Worm (Caenorhabditis elegans) whole organism, young adult: ENCODE results near the gene ZK177.1.
A peak's percentile ranks its signal among the peaks of the same experiment; 100 is the strongest.

ENCODE experiments used
- B0336.3 ChIP-seq: fragments of 200-800 bp; sonication (Bioruptor generic); IDR thresholded peaks from 2 replicates; pipeline ENCODE4 v1.3.6; 2022; ENCODE audit warnings: missing genetic modification characterization, missing compliant biosample characterization
- C06A6.2 ChIP-seq: fragments of 200-800 bp; sonication (Bioruptor generic); conservative IDR thresholded peaks from 2 replicates; pipeline ENCODE4 v1.3.6; 2022; ENCODE audit warnings: missing genetic modification characterization, missing compliant biosample characterization
- F10E7.11 ChIP-seq: sonication (generic microtip); optimal IDR thresholded peaks from 2 replicates; lab custom pipeline; 2017; ENCODE audit warnings: mild to moderate bottlenecking, missing genetic modification characterization, moderate library complexity, missing compliant biosample characterization
- F22D6.2 ChIP-seq: sonication (generic microtip); optimal IDR thresholded peaks from 2 replicates; lab custom pipeline; 2016; ENCODE audit warnings: mild to moderate bottlenecking, missing genetic modification characterization, missing compliant biosample characterization
- F33H1.4 ChIP-seq: fragments of 200-800 bp; sonication (Bioruptor generic); IDR thresholded peaks from 2 replicates; pipeline ENCODE4 v1.3.6; 2022; ENCODE audit warnings: missing genetic modification reagents, missing genetic modification characterization, missing compliant biosample characterization
- F37B4.10 ChIP-seq: fragments of 200-800 bp; sonication (Bioruptor generic); IDR thresholded peaks from 2 replicates; pipeline ENCODE4 v1.3.6; 2022; ENCODE audit warnings: missing genetic modification characterization, missing compliant biosample characterization
- F57C9.4 ChIP-seq: sonication (generic microtip); optimal IDR thresholded peaks from 2 replicates; lab custom pipeline; 2017; ENCODE audit warnings: mild to moderate bottlenecking, missing genetic modification characterization, missing compliant biosample characterization
- Y95B8A.8 ChIP-seq: fragments of 200-800 bp; sonication (Bioruptor generic); IDR thresholded peaks from 2 replicates; pipeline ENCODE4 v1.3.6; 2022; ENCODE audit warnings: missing genetic modification reagents, missing genetic modification characterization, missing compliant biosample characterization
- ZK185.1 ChIP-seq: sonication (generic microtip); optimal IDR thresholded peaks from 2 replicates; lab custom pipeline; 2016; ENCODE audit warnings: mild to moderate bottlenecking, missing genetic modification characterization, missing compliant biosample characterization; ENCODE audit not compliant: poor library complexity, severe bottlenecking
- ama-1 ChIP-seq, 3 experiments: fragments of 150-350 bp in 1 of 3; sonication (generic microtip) in 2 of 3; optimal IDR thresholded peaks; 2 replicates each; lab custom pipeline; 2014 to 2018; ENCODE audit warnings: missing biosample characterization in 2 of 3, missing genetic modification characterization in 2 of 3, missing genetic modification reagents in 2 of 3
- aptf-3 ChIP-seq: fragments of 200-800 bp; sonication (Bioruptor generic); IDR thresholded peaks from 2 replicates; pipeline ENCODE4 v1.3.6; 2022; ENCODE audit warnings: missing genetic modification characterization, missing compliant biosample characterization
- atf-7 ChIP-seq: sonication (generic microtip); optimal IDR thresholded peaks from 2 replicates; lab custom pipeline; 2017; ENCODE audit warnings: mild to moderate bottlenecking, missing genetic modification characterization, missing compliant biosample characterization
- attf-5 ChIP-seq: fragments of 200-800 bp; sonication (Bioruptor generic); optimal IDR thresholded peaks from 2 replicates; lab custom pipeline; 2018; ENCODE audit warnings: mild to moderate bottlenecking, missing genetic modification characterization, missing compliant biosample characterization
- bed-1 ChIP-seq: fragments of 200-800 bp; sonication (Bioruptor generic); IDR thresholded peaks from 2 replicates; pipeline ENCODE4 v1.3.6; 2022; ENCODE audit warnings: missing genetic modification reagents, missing genetic modification characterization, missing compliant biosample characterization
- ccch-3 ChIP-seq: fragments of 200-800 bp; sonication (Bioruptor generic); optimal IDR thresholded peaks from 2 replicates; lab custom pipeline; 2018; ENCODE audit warnings: mild to moderate bottlenecking, missing genetic modification characterization, missing compliant biosample characterization
- cebp-1 ChIP-seq, 2 experiments: fragments of 200-800 bp in 1 of 2; sonication (Bioruptor generic) in 1 of 2; sonication (generic microtip) in 1 of 2; IDR thresholded peaks in 1 of 2; optimal IDR thresholded peaks in 1 of 2; 2 replicates each; pipeline versions ENCODE4 v1.3.6 to Lab custom; 2017 to 2022; ENCODE audit warnings: missing compliant biosample characterization in 2 of 2, missing genetic modification characterization in 2 of 2, mild to moderate bottlenecking in 1 of 2, missing genetic modification reagents in 1 of 2, moderate library complexity in 1 of 2
- chd-7 ChIP-seq: sonication (generic microtip); optimal IDR thresholded peaks from 2 replicates; lab custom pipeline; 2016; ENCODE audit warnings: mild to moderate bottlenecking, missing genetic modification characterization, moderate library complexity, missing compliant biosample characterization
- dox-1 ChIP-seq: fragments of 200-800 bp; sonication (Bioruptor generic); IDR thresholded peaks from 2 replicates; pipeline ENCODE4 v1.3.6; 2022; ENCODE audit warnings: missing genetic modification reagents, missing genetic modification characterization, missing compliant biosample characterization
- egl-44 ChIP-seq: fragments of 200-800 bp; sonication (Bioruptor generic); IDR thresholded peaks from 2 replicates; pipeline ENCODE4 v1.3.6; 2022; ENCODE audit warnings: missing genetic modification reagents, missing genetic modification characterization, missing compliant biosample characterization
- gei-17 ChIP-seq: fragments of 200-800 bp; sonication (Bioruptor generic); optimal IDR thresholded peaks from 2 replicates; lab custom pipeline; 2018; ENCODE audit warnings: mild to moderate bottlenecking, missing genetic modification characterization, missing compliant biosample characterization
- him-1 ChIP-seq: sonication (generic microtip); optimal IDR thresholded peaks from 2 replicates; lab custom pipeline; 2016; ENCODE audit warnings: missing genotype, missing genetic modification reagents, missing genetic modification characterization, missing compliant biosample characterization
- hmg-1.2 ChIP-seq: fragments of 200-800 bp; sonication (Bioruptor generic); IDR thresholded peaks from 2 replicates; pipeline ENCODE4 v1.3.6; 2022; ENCODE audit warnings: missing genetic modification reagents, missing genetic modification characterization, missing compliant biosample characterization
- hmg-20 ChIP-seq: fragments of 200-800 bp; sonication (Bioruptor generic); IDR thresholded peaks from 2 replicates; pipeline ENCODE4 v1.3.6; 2022; ENCODE audit warnings: missing genetic modification reagents, missing genetic modification characterization, missing compliant biosample characterization
- lag-1 ChIP-seq: fragments of 200-800 bp; sonication (Bioruptor generic); IDR thresholded peaks from 2 replicates; pipeline ENCODE4 v1.3.6; 2022; ENCODE audit warnings: missing genetic modification reagents, missing genetic modification characterization, missing compliant biosample characterization
- lin-35 ChIP-seq, 3 experiments: fragments of 150-350 bp in 2 of 3; sonication (generic microtip) in 1 of 3; optimal IDR thresholded peaks; 2 replicates each; lab custom pipeline; 2014 to 2018; ENCODE audit warnings: missing biosample characterization in 3 of 3, missing genetic modification characterization in 3 of 3, missing genetic modification reagents in 3 of 3
- lin-40 ChIP-seq: sonication (generic microtip); optimal IDR thresholded peaks from 2 replicates; lab custom pipeline; 2016; ENCODE audit warnings: missing genetic modification characterization, mild to moderate bottlenecking, missing compliant biosample characterization, missing genotype, missing genetic modification reagents
- lin-54 ChIP-seq: fragments of 200-800 bp; sonication (Bioruptor generic); optimal IDR thresholded peaks from 2 replicates; lab custom pipeline; 2018; ENCODE audit warnings: mild to moderate bottlenecking, missing genetic modification characterization, missing compliant biosample characterization
- madf-3 ChIP-seq: fragments of 200-800 bp; sonication (Bioruptor generic); IDR thresholded peaks from 2 replicates; pipeline ENCODE4 v1.3.6; 2022; ENCODE audit warnings: missing genetic modification reagents, missing genetic modification characterization, missing compliant biosample characterization
- mcd-1 ChIP-seq: fragments of 200-800 bp; sonication (Bioruptor generic); IDR thresholded peaks from 2 replicates; pipeline ENCODE4 v1.3.6; 2022; ENCODE audit warnings: missing genetic modification reagents, missing genetic modification characterization, missing compliant biosample characterization
- mxl-1 ChIP-seq: sonication (generic microtip); optimal IDR thresholded peaks from 2 replicates; lab custom pipeline; 2016; ENCODE audit warnings: missing genetic modification characterization, missing compliant biosample characterization
- nfya-2 ChIP-seq: fragments of 200-800 bp; sonication (Bioruptor generic); IDR thresholded peaks from 2 replicates; pipeline ENCODE4 v1.3.6; 2022; ENCODE audit warnings: missing genetic modification reagents, missing genetic modification characterization, missing compliant biosample characterization
- nfyb-1 ChIP-seq: fragments of 200-800 bp; sonication (Bioruptor generic); IDR thresholded peaks from 2 replicates; pipeline ENCODE4 v1.3.6; 2022; ENCODE audit warnings: missing genetic modification reagents, missing genetic modification characterization, missing compliant biosample characterization
- nhr-27 ChIP-seq: fragments of 200-800 bp; sonication (Bioruptor generic); optimal IDR thresholded peaks from 2 replicates; lab custom pipeline; 2018; ENCODE audit warnings: mild to moderate bottlenecking, missing genetic modification characterization, moderate library complexity, missing compliant biosample characterization
- nhr-80 ChIP-seq: sonication (generic microtip); optimal IDR thresholded peaks from 2 replicates; lab custom pipeline; 2016; ENCODE audit warnings: missing genetic modification characterization, missing compliant biosample characterization
- rcor-1 ChIP-seq: fragments of 200-800 bp; sonication (Bioruptor generic); IDR thresholded peaks from 2 replicates; pipeline ENCODE4 v1.3.6; 2022; ENCODE audit warnings: missing genetic modification reagents, missing genetic modification characterization, missing compliant biosample characterization
- repo-1 ChIP-seq: sonication (generic microtip); optimal IDR thresholded peaks from 2 replicates; lab custom pipeline; 2017; ENCODE audit warnings: mild to moderate bottlenecking, missing genetic modification characterization, missing compliant biosample characterization
- rpc-1 ChIP-seq, 2 experiments: fragments of 150-350 bp in 1 of 2; sonication (generic microtip) in 1 of 2; optimal IDR thresholded peaks; 2 replicates each; lab custom pipeline; 2014 to 2018; ENCODE audit warnings: missing biosample characterization in 1 of 2, missing genetic modification characterization in 1 of 2, missing genetic modification reagents in 1 of 2, missing genotype in 1 of 2
- sdz-38 ChIP-seq: sonication (generic microtip); optimal IDR thresholded peaks from 2 replicates; lab custom pipeline; 2016; ENCODE audit warnings: missing genotype, missing genetic modification characterization, missing compliant biosample characterization
- snpc-1.3 ChIP-seq: sonication (generic microtip); optimal IDR thresholded peaks from 2 replicates; lab custom pipeline; 2017; ENCODE audit warnings: missing genetic modification characterization, mild to moderate bottlenecking, missing compliant biosample characterization, antibody characterized with exemption, moderate library complexity, missing genotype, missing genetic modification reagents; ENCODE audit not compliant: insufficient read depth
- snpc-4 ChIP-seq, 5 experiments: fragments of 150-350 bp in 1 of 5; sonication (generic microtip) in 4 of 5; optimal IDR thresholded peaks; 2 replicates each; lab custom pipeline; 2014 to 2018; ENCODE audit warnings: missing genetic modification characterization in 5 of 5, missing biosample characterization in 3 of 5, antibody characterized with exemption in 2 of 5, mild to moderate bottlenecking in 2 of 5, missing compliant biosample characterization in 2 of 5, missing genotype in 2 of 5, moderate library complexity in 2 of 5, missing genetic modification reagents in 1 of 5
- zim-3 ChIP-seq: sonication (generic microtip); optimal IDR thresholded peaks from 2 replicates; lab custom pipeline; 2017; ENCODE audit warnings: mild to moderate bottlenecking, missing genetic modification characterization, moderate library complexity, missing compliant biosample characterization
- ztf-26 ChIP-seq: sonication (generic microtip); optimal IDR thresholded peaks from 2 replicates; lab custom pipeline; 2017; ENCODE audit warnings: missing genetic modification characterization, missing compliant biosample characterization
- ztf-3 ChIP-seq: fragments of 200-800 bp; sonication (Bioruptor generic); optimal IDR thresholded peaks from 2 replicates; lab custom pipeline; 2018; ENCODE audit warnings: mild to moderate bottlenecking, missing genetic modification characterization, missing compliant biosample characterization
- ztf-6 ChIP-seq: fragments of 200-800 bp; sonication (Bioruptor generic); IDR thresholded peaks from 2 replicates; pipeline ENCODE4 v1.3.6; 2022; ENCODE audit warnings: missing genetic modification reagents, missing genetic modification characterization, missing compliant biosample characterization

The ZK177.1 gene

DNA sequence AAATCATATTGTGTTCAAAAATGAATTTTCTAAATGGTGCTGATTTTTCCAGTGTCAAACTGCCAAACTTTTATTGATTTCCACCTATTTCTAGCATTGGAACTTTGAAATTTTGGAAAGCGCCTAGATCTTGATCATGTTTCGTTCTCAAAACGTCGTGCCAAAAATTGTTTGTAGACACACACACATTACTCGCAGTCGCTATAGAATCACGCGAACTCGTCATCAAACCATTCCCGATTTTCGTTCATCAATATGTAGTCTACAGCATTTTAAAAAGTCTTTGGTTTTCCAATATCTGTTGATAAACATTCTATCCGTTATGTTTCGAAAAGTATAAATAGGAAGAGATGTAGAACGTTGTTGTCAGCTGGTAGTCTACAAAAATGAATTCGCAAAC, 42.3 kb downstream of the ZK177.1 start, which contains the start of the genes C17C3.1 and C17C3.15:
TSS of gene C17C3.1 (plus strand) at position 301 of the 400 bp plus-strand sequence.
TSS of gene C17C3.15 (plus strand) at position 383 of the 400 bp plus-strand sequence.
- TF ChIP-seq rpc-1 (optimal IDR thresholded peaks at IDR 0.05; lab: Kevin White, UChicago): no peak
- no peak for TF ChIP-seq rpc-1 (tag; optimal IDR thresholded peaks at IDR 0.05; lab: Kevin White, UChicago)
- no peak for TF ChIP-seq chd-7
- TF ChIP-seq lin-54 (GFP tag; lab: Kevin White, UChicago): no peak
- TF ChIP-seq F33H1.4: no peak
- TF ChIP-seq ztf-3: no peak
- no peak for TF ChIP-seq F22D6.2 (tag; lab: Kevin White, UChicago)
- TF ChIP-seq dox-1: no peak
- no peak for TF ChIP-seq aptf-3 (GFP tag; lab: Robert Waterston, UW)
- TF ChIP-seq F37B4.10 (GFP tag; lab: Robert Waterston, UW): no peak
- no peak for TF ChIP-seq nfya-2 (GFP tag; lab: Robert Waterston, UW)
- no peak for TF ChIP-seq nhr-27 (tag; lab: Kevin White, UChicago)
- no peak for TF ChIP-seq lag-1 (GFP tag; lab: Robert Waterston, UW)
- no peak for TF ChIP-seq snpc-1.3 (tag; lab: Kevin White, UChicago)
- TF ChIP-seq sdz-38 (tag; lab: Kevin White, UChicago): no peak
- no peak for TF ChIP-seq egl-44 (GFP tag; lab: Robert Waterston, UW)

DNA sequence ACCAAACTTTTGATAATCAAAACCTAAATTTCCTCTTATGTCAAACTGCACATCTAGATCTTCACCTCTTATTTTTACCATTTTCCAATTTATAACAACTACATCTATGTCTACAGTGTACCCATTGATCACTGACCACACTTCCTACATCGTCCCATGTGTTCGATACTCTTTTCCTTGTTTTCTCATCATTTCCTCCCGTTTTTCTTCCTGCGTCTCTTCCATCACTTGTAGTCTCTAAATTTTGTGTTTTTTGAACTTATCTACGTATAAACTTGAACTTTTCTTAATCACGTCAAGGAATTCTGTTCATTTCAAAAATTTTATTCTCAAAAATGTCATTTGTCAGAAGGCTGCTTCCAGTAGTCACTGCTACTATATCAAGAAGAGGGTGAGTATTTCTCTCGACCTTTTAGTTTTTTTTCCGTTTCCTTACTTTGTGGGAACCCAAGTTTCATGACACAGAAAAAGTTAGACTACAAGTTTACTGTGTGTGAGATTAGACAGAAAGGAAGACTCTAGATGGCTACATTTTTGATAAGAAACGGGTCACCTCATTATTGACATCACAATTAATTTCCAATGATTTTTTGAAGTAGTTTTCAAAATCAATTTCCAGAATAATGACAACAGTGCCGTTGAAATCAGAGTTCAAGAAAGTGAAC, 44.3 kb downstream of the ZK177.1 start:
- TF ChIP-seq ama-1 (optimal IDR thresholded peaks at IDR 0.05; lab: Kevin White, UChicago) (peak; percentile 9), ama-1 (GFP tag; optimal IDR thresholded peaks at IDR 0.05; lab: Kevin White, UChicago) (no peak), rcor-1 (no peak), snpc-4 (GFP tag; optimal IDR thresholded peaks at IDR 0.05; lab: Kevin White, UChicago) (no peak), snpc-4 (tag; optimal IDR thresholded peaks at IDR 0.05; lab: Kevin White, UChicago) (peak in 1 of 4 experiments; percentile 51), atf-7 (tag; lab: Kevin White, UChicago) (peak; percentile 7), lin-40 (peak; percentile 18), him-1 (tag; lab: Kevin White, UChicago) (no peak), F57C9.4 (tag; lab: Kevin White, UChicago) (no peak), ZK185.1 (no peak), ccch-3 (GFP tag; lab: Kevin White, UChicago) (no peak), chd-7 (peak; percentile 35), gei-17 (GFP tag; lab: Kevin White, UChicago) (no peak), repo-1 (tag; lab: Kevin White, UChicago) (no peak), hmg-1.2 (0 out of 2 replicates have a peak, but pooled peaks have one; percentile 32), mxl-1 (tag; lab: Kevin White, UChicago) (no peak), nhr-80 (tag; lab: Kevin White, UChicago) (peak; percentile 38), cebp-1 (GFP tag; IDR thresholded peaks at IDR 0.05; lab: Robert Waterston, UW) (no peak), cebp-1 (tag; optimal IDR thresholded peaks at IDR 0.05; lab: Kevin White, UChicago) (peak; percentile 28), attf-5 (peak; percentile 5), ztf-26 (tag; lab: Kevin White, UChicago) (peak; percentile 5)

DNA sequence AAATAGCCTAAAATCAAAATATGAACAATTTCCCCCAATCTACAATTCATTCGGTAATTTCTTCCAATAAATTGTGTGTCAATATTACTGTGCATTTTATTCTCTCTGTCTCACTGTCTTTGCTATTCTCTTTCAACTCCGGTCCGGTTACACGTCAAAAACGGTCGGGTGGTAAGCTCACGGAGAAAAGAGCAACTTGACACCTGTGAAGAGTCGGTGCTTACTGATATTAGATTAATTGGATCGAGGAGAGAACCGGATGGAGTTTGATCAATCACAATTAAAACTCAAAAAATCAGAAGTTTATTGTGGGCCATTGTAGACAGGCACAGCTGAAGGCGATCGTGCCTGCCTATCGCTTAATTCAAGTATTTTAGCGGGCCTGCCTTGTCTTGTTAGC, 47.0 kb downstream of the ZK177.1 start:
- TF ChIP-seq B0336.3 (GFP tag; lab: Robert Waterston, UW): peak; percentile 80
- peak in 1 of 3 experiments; percentile 55 for TF ChIP-seq lin-35 (GFP tag; optimal IDR thresholded peaks at IDR 0.05; lab: Kevin White, UChicago)
- peak; percentile 67; the same call in 1 of the 2 replicates for TF ChIP-seq nfyb-1
- TF ChIP-seq madf-3 (GFP tag; lab: Robert Waterston, UW): peak; percentile 67; the same call in 1 of the 2 replicates
- peak; percentile 70 for TF ChIP-seq chd-7
- no peak for TF ChIP-seq cebp-1 (GFP tag; IDR thresholded peaks at IDR 0.05; lab: Robert Waterston, UW)
- peak; percentile 40 for TF ChIP-seq cebp-1 (tag; optimal IDR thresholded peaks at IDR 0.05; lab: Kevin White, UChicago)
- TF ChIP-seq Y95B8A.8 (GFP tag; lab: Robert Waterston, UW): no peak
- 0 out of 2 replicates have a peak, but pooled peaks have one; percentile 47 for TF ChIP-seq bed-1
- peak; percentile 38; the same call in 1 of the 2 replicates for TF ChIP-seq mcd-1
- TF ChIP-seq C06A6.2 (GFP tag; lab: Robert Waterston, UW): 0 out of 2 replicates have a peak, but pooled peaks have one; percentile 26
- TF ChIP-seq zim-3 (tag; lab: Kevin White, UChicago): peak; percentile 42
- TF ChIP-seq F22D6.2 (tag; lab: Kevin White, UChicago): no peak
- TF ChIP-seq ztf-6: no peak
- TF ChIP-seq F10E7.11 (tag; lab: Kevin White, UChicago): no peak
- TF ChIP-seq hmg-20 (GFP tag; lab: Robert Waterston, UW): 0 out of 2 replicates have a peak, but pooled peaks have one; percentile 2
